Fruit fly (Drosophila melanogaster) whole organism, embryonic: ENCODE data around the gene eIF3h.

Experiments used
- Antp ChIP-seq: fragments of 200-800 bp; sonication (Bioruptor generic); optimal IDR thresholded peaks from 3 replicates; lab custom pipeline; 2016; ENCODE audit warnings: missing biosample characterization, missing genetic modification characterization
- Bgb ChIP-seq: fragments of 200-800 bp; sonication (Bioruptor generic); IDR thresholded peaks from 2 replicates; pipeline ENCODE4 v1.3.6; 2022; ENCODE audit warnings: missing biosample characterization, missing genetic modification characterization; ENCODE audit not compliant: partially characterized antibody
- Bteb2 ChIP-seq: fragments of 200-800 bp; sonication (Bioruptor generic); optimal IDR thresholded peaks from 2 replicates; lab custom pipeline; 2016; ENCODE audit warnings: missing biosample characterization, missing genetic modification characterization
- CG11456 ChIP-seq: fragments of 200-800 bp; sonication (Bioruptor generic); IDR thresholded peaks from 3 replicates; pipeline ENCODE4 v1.3.6; 2022; ENCODE audit warnings: missing biosample characterization, missing genetic modification characterization
- CG12155 ChIP-seq: fragments of 200-800 bp; sonication (Bioruptor generic); optimal IDR thresholded peaks from 3 replicates; lab custom pipeline; 2016; ENCODE audit warnings: missing biosample characterization, missing genetic modification characterization
- CG12659 ChIP-seq: fragments of 200-800 bp; sonication (Bioruptor generic); optimal IDR thresholded peaks from 3 replicates; lab custom pipeline; 2017; ENCODE audit warnings: mild to moderate bottlenecking, missing biosample characterization, missing genetic modification reagents, missing genetic modification characterization
- CG12744 ChIP-seq: fragments of 200-800 bp; sonication (Bioruptor generic); optimal IDR thresholded peaks from 2 replicates; lab custom pipeline; 2016; ENCODE audit warnings: missing biosample characterization, missing genetic modification characterization
- CG13775 ChIP-seq: fragments of 200-800 bp; sonication (Bioruptor generic); optimal IDR thresholded peaks from 3 replicates; lab custom pipeline; 2017; ENCODE audit warnings: missing biosample characterization, mild to moderate bottlenecking, missing genetic modification characterization
- CG14014 ChIP-seq: fragments of 200-800 bp; sonication (Bioruptor generic); IDR thresholded peaks from 2 replicates; pipeline ENCODE4 v1.3.6; 2022; ENCODE audit warnings: missing biosample characterization, missing genetic modification characterization
- CG16779 ChIP-seq: fragments of 200-800 bp; sonication (Bioruptor generic); IDR thresholded peaks from 2 replicates; pipeline ENCODE4 v1.3.6; 2022; ENCODE audit warnings: missing biosample characterization, missing genetic modification characterization
- CG16813 ChIP-seq: fragments of 200-800 bp; sonication (Bioruptor generic); IDR thresholded peaks from 3 replicates; pipeline ENCODE4 v1.3.6; 2022; ENCODE audit warnings: missing biosample characterization, missing genetic modification characterization; ENCODE audit not compliant: partially characterized antibody
- CG17328 ChIP-seq: fragments of 200-800 bp; sonication (Bioruptor generic); IDR thresholded peaks from 2 replicates; pipeline ENCODE4 v1.3.6; 2022; ENCODE audit warnings: missing biosample characterization, missing genetic modification characterization
- CG17829 ChIP-seq: fragments of 200-800 bp; optimal IDR thresholded peaks from 2 replicates; lab custom pipeline; 2019; ENCODE audit warnings: missing biosample characterization, mild to moderate bottlenecking, missing genetic modification characterization, moderate library complexity
- CG2712 ChIP-seq: fragments of 200-800 bp; optimal IDR thresholded peaks from 3 replicates; lab custom pipeline; 2019; ENCODE audit warnings: missing biosample characterization, mild to moderate bottlenecking, missing genetic modification characterization, moderate library complexity
- CG3163 ChIP-seq: fragments of 200-800 bp; sonication (Bioruptor generic); optimal IDR thresholded peaks from 3 replicates; lab custom pipeline; 2016; ENCODE audit warnings: missing biosample characterization, missing genetic modification characterization
- CG32772 ChIP-seq: fragments of 200-800 bp; sonication (Bioruptor generic); IDR thresholded peaks from 2 replicates; pipeline ENCODE4 v1.3.6; 2022; ENCODE audit warnings: missing biosample characterization, missing genetic modification characterization
- CG6791 ChIP-seq: fragments of 200-800 bp; sonication (Bioruptor generic); IDR thresholded peaks from 3 replicates; pipeline ENCODE4 v1.3.6; 2022; ENCODE audit warnings: missing biosample characterization, missing genetic modification characterization; ENCODE audit not compliant: partially characterized antibody
- CG9609 ChIP-seq: fragments of 200-800 bp; sonication (Bioruptor generic); optimal IDR thresholded peaks from 3 replicates; lab custom pipeline; 2016; ENCODE audit warnings: missing biosample characterization, missing genetic modification characterization
- Dad ChIP-seq: fragments of 200-800 bp; sonication (Bioruptor generic); optimal IDR thresholded peaks from 3 replicates; lab custom pipeline; 2016; ENCODE audit warnings: missing biosample characterization, missing genetic modification characterization
- Dp ChIP-seq: fragments of 200-800 bp; sonication (Bioruptor generic); optimal IDR thresholded peaks from 2 replicates; lab custom pipeline; 2018; ENCODE audit warnings: missing biosample characterization, mild to moderate bottlenecking, missing genetic modification characterization, moderate library complexity
- Elba2 ChIP-seq: fragments of 200-800 bp; sonication (Bioruptor generic); optimal IDR thresholded peaks from 3 replicates; lab custom pipeline; 2016; ENCODE audit warnings: missing biosample characterization, missing genetic modification characterization
- H15 ChIP-seq: fragments of 200-800 bp; sonication (Bioruptor generic); IDR thresholded peaks from 3 replicates; pipeline ENCODE4 v1.3.6; 2022; ENCODE audit warnings: missing biosample characterization, missing genetic modification characterization
- NfI ChIP-seq: fragments of 200-800 bp; sonication (Bioruptor generic); optimal IDR thresholded peaks from 3 replicates; lab custom pipeline; 2018; ENCODE audit warnings: missing biosample characterization, mild to moderate bottlenecking, missing genetic modification characterization, moderate library complexity
- Oli ChIP-seq: fragments of 200-800 bp; sonication (Bioruptor generic); optimal IDR thresholded peaks from 2 replicates; lab custom pipeline; 2018; ENCODE audit warnings: missing biosample characterization, mild to moderate bottlenecking, missing genetic modification characterization, moderate library complexity
- Pdp1 ChIP-seq, 2 experiments: fragments of 200-800 bp; sonication (Bioruptor generic); optimal IDR thresholded peaks; 3 replicates each; lab custom pipeline; 2016; ENCODE audit warnings: missing biosample characterization in 2 of 2, missing genetic modification characterization in 2 of 2, mild to moderate bottlenecking in 1 of 2, moderate library complexity in 1 of 2
- Ptx1 ChIP-seq: fragments of 200-800 bp; sonication (Bioruptor generic); IDR thresholded peaks from 2 replicates; pipeline ENCODE4 v1.3.6; 2022; ENCODE audit warnings: missing biosample characterization, missing genetic modification characterization
- Six4 ChIP-seq: fragments of 200-800 bp; sonication (Bioruptor generic); optimal IDR thresholded peaks from 2 replicates; lab custom pipeline; 2016; ENCODE audit warnings: missing biosample characterization, missing genetic modification characterization
- Vsx1 ChIP-seq: fragments of 200-800 bp; sonication (Bioruptor generic); optimal IDR thresholded peaks from 2 replicates; lab custom pipeline; 2017; ENCODE audit warnings: missing biosample characterization, mild to moderate bottlenecking, missing genetic modification characterization, missing genetic modification reagents
- YL-1 ChIP-seq: fragments of 200-800 bp; sonication (Bioruptor generic); optimal IDR thresholded peaks from 3 replicates; lab custom pipeline; 2017; ENCODE audit warnings: missing biosample characterization, mild to moderate bottlenecking, missing genetic modification characterization
- bsh ChIP-seq, 2 experiments: fragments of 200-800 bp; sonication (Bioruptor generic); optimal IDR thresholded peaks; 2 replicates each; lab custom pipeline; 2017 to 2018; ENCODE audit warnings: mild to moderate bottlenecking in 2 of 2, missing biosample characterization in 2 of 2, missing genetic modification characterization in 2 of 2, moderate library complexity in 1 of 2
- caup ChIP-seq: fragments of 200-800 bp; sonication (Bioruptor generic); optimal IDR thresholded peaks from 3 replicates; lab custom pipeline; 2017; ENCODE audit warnings: missing biosample characterization, mild to moderate bottlenecking, missing genetic modification characterization, moderate library complexity; ENCODE audit not compliant: severe bottlenecking
- da ChIP-seq: fragments of 200-800 bp; sonication (Bioruptor generic); optimal IDR thresholded peaks from 2 replicates; lab custom pipeline; 2016; ENCODE audit warnings: missing biosample characterization, missing genetic modification characterization
- dan ChIP-seq: fragments of 200-800 bp; sonication (Bioruptor generic); IDR thresholded peaks from 2 replicates; pipeline ENCODE4 v1.3.6; 2022; ENCODE audit warnings: missing biosample characterization, missing genetic modification characterization
- fd3F ChIP-seq: fragments of 200-800 bp; sonication (Bioruptor generic); optimal IDR thresholded peaks from 2 replicates; lab custom pipeline; 2018; ENCODE audit warnings: missing biosample characterization, mild to moderate bottlenecking, missing genetic modification characterization, moderate library complexity
- ken ChIP-seq: fragments of 200-800 bp; sonication (Bioruptor generic); IDR thresholded peaks from 3 replicates; pipeline ENCODE4 v1.3.6; 2022; ENCODE audit warnings: missing biosample characterization, missing genetic modification characterization
- kni ChIP-seq: fragments of 200-800 bp; sonication (Bioruptor generic); optimal IDR thresholded peaks from 3 replicates; lab custom pipeline; 2017; ENCODE audit warnings: mild to moderate bottlenecking, missing biosample characterization, missing genetic modification reagents, missing genetic modification characterization
- lab ChIP-seq: fragments of 200-800 bp; sonication (Bioruptor generic); optimal IDR thresholded peaks from 3 replicates; lab custom pipeline; 2017; ENCODE audit warnings: missing biosample characterization, missing genetic modification characterization, mild to moderate bottlenecking, moderate library complexity, missing genetic modification reagents
- nerfin-1 ChIP-seq: fragments of 200-800 bp; sonication (Bioruptor generic); optimal IDR thresholded peaks from 3 replicates; lab custom pipeline; 2019; ENCODE audit warnings: missing biosample characterization, mild to moderate bottlenecking, missing genetic modification characterization, moderate library complexity
- nmo ChIP-seq: fragments of 200-800 bp; sonication (Bioruptor generic); optimal IDR thresholded peaks from 2 replicates; lab custom pipeline; 2018; ENCODE audit warnings: missing biosample characterization, mild to moderate bottlenecking, missing genetic modification characterization, moderate library complexity
- pb ChIP-seq: fragments of 200-800 bp; sonication (Bioruptor generic); optimal IDR thresholded peaks from 3 replicates; lab custom pipeline; 2016; ENCODE audit warnings: missing biosample characterization, missing genetic modification characterization
- pita ChIP-seq: fragments of 200-800 bp; sonication (Bioruptor generic); optimal IDR thresholded peaks from 2 replicates; lab custom pipeline; 2017; ENCODE audit warnings: missing biosample characterization, mild to moderate bottlenecking, missing genetic modification characterization
- repo ChIP-seq: fragments of 200-800 bp; sonication (Bioruptor generic); optimal IDR thresholded peaks from 2 replicates; lab custom pipeline; 2016; ENCODE audit warnings: missing biosample characterization, missing genetic modification characterization
- salm ChIP-seq: fragments of 200-800 bp; sonication (Bioruptor generic); optimal IDR thresholded peaks from 2 replicates; lab custom pipeline; 2018; ENCODE audit warnings: missing biosample characterization, mild to moderate bottlenecking, missing genetic modification characterization
- sd ChIP-seq: fragments of 200-800 bp; sonication (Bioruptor generic); optimal IDR thresholded peaks from 3 replicates; lab custom pipeline; 2018; ENCODE audit warnings: missing biosample characterization, mild to moderate bottlenecking, missing genetic modification characterization, moderate library complexity
- seq ChIP-seq: fragments of 200-800 bp; sonication (Bioruptor generic); IDR thresholded peaks from 2 replicates; pipeline ENCODE4 v1.3.6; 2022; ENCODE audit warnings: missing biosample characterization, missing genetic modification characterization
- tna ChIP-seq: fragments of 200-800 bp; sonication (Bioruptor generic); IDR thresholded peaks from 2 replicates; pipeline ENCODE4 v1.3.6; 2022; ENCODE audit warnings: missing biosample characterization, missing genetic modification characterization; ENCODE audit not compliant: partially characterized antibody
- vnd ChIP-seq: fragments of 200-800 bp; sonication (Bioruptor generic); IDR thresholded peaks from 3 replicates; pipeline ENCODE4 v1.3.6; 2022; ENCODE audit warnings: missing biosample characterization, missing genetic modification characterization; ENCODE audit not compliant: partially characterized antibody
- wdn ChIP-seq: fragments of 200-800 bp; sonication (Bioruptor generic); IDR thresholded peaks from 2 replicates; pipeline ENCODE4 v1.3.6; 2022; ENCODE audit warnings: missing biosample characterization, missing genetic modification characterization
- zfh1 ChIP-seq: fragments of 200-800 bp; sonication (Bioruptor generic); IDR thresholded peaks from 3 replicates; pipeline ENCODE4 v1.3.6; 2022; ENCODE audit warnings: missing biosample characterization, missing genetic modification characterization
- zfh2 ChIP-seq: fragments of 200-800 bp; sonication (Bioruptor generic); optimal IDR thresholded peaks from 2 replicates; lab custom pipeline; 2016; ENCODE audit warnings: missing biosample characterization, missing genetic modification characterization

Gene eIF3h

DNA sequence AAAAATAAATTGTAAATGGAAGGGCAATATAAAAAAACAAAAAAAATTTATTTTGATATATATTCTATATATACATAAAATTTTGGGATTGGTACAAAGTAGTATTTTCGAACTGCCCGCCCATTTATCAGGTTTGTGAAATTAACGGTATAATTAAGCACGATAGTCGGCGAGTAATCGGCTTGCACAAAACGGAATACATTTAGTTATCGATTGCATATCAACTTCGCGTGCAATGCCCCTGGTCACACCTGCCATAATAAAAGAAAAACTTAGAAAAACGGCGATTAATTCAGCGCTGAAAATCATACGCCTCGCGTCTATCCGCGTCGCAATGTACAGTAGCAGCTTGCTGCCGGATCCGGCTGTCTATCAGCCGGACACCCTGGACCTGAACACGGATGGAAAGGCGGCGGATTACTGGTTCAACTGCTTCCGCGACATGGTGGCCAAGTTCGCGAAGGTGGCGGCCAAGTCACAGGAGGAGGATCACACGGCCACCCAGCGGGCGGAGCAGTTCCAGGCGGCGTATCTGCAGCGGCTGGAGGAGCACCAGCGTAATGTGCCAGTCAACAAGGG, 41.0 kb upstream of the eIF3h start, which contains the start of gene CG5828 (continued):
- TF ChIP-seq salm (tag; lab: Kevin White, UChicago): no peak
- TF ChIP-seq fd3F (GFP tag; lab: Kevin White, UChicago): no peak
- TF ChIP-seq tna (GFP tag; lab: Robert Waterston, UW): no peak
- no peak for TF ChIP-seq CG13775 (GFP tag; lab: Kevin White, UChicago)
- no peak for TF ChIP-seq seq
- no peak for TF ChIP-seq Ptx1 (GFP tag; lab: Robert Waterston, UW)
- TF ChIP-seq repo: no peak
- TF ChIP-seq CG11456 (GFP tag; lab: Robert Waterston, UW): no peak
- TF ChIP-seq CG32772 (GFP tag; lab: Robert Waterston, UW): no peak
- TF ChIP-seq dan (GFP tag; lab: Robert Waterston, UW): no peak
- no peak for TF ChIP-seq da (GFP tag; lab: Kevin White, UChicago)
- no peak for TF ChIP-seq Bteb2 (GFP tag; lab: Kevin White, UChicago)
- no peak for TF ChIP-seq Dad (GFP tag; lab: Kevin White, UChicago)
- TF ChIP-seq Oli: no peak
- TF ChIP-seq nmo (GFP tag; lab: Kevin White, UChicago): peak; percentile 39
- TF ChIP-seq CG16813 (GFP tag; lab: Robert Waterston, UW): peak; percentile 77
- no peak for TF ChIP-seq wdn (GFP tag; lab: Robert Waterston, UW)
- TF ChIP-seq CG17328 (GFP tag; lab: Robert Waterston, UW): no peak
- no peak for TF ChIP-seq CG9609 (GFP tag; lab: Kevin White, UChicago)
- TF ChIP-seq CG2712 (tag; lab: Kevin White, UChicago): peak; percentile 8
- peak; percentile 64 for TF ChIP-seq Bgb (GFP tag; lab: Robert Waterston, UW)
- no peak for TF ChIP-seq Antp (GFP tag; lab: Kevin White, UChicago)
- no peak for TF ChIP-seq CG3163
- no peak for TF ChIP-seq CG12155
- no peak for TF ChIP-seq zfh2 (GFP tag; lab: Kevin White, UChicago)
- no peak for TF ChIP-seq CG16779
- no peak for TF ChIP-seq Six4 (GFP tag; lab: Kevin White, UChicago)
- no peak for TF ChIP-seq caup (GFP tag; lab: Kevin White, UChicago)
- TF ChIP-seq Elba2 (GFP tag; lab: Kevin White, UChicago): peak; percentile 54
- peak; percentile 52 for TF ChIP-seq Dp (GFP tag; lab: Kevin White, UChicago)
- TF ChIP-seq kni (GFP tag; lab: Kevin White, UChicago): no peak
- TF ChIP-seq CG17829: no peak
- TF ChIP-seq CG12659 (GFP tag; lab: Kevin White, UChicago): peak; percentile 47
- TF ChIP-seq Vsx1 (GFP tag; lab: Kevin White, UChicago): no peak
- TF ChIP-seq ken: no peak
- TF ChIP-seq lab (GFP tag; lab: Kevin White, UChicago): no peak
- TF ChIP-seq pb: no peak
- peak; percentile 62; the same call in 1 of the 3 replicates for TF ChIP-seq vnd (GFP tag; lab: Robert Waterston, UW)
- TF ChIP-seq nerfin-1 (tag; lab: Kevin White, UChicago): no peak
- TF ChIP-seq sd (tag; lab: Kevin White, UChicago): no peak
- TF ChIP-seq CG12744: no peak
- TF ChIP-seq zfh1 (GFP tag; lab: Robert Waterston, UW): no peak
- TF ChIP-seq pita: no peak
- no peak for TF ChIP-seq CG14014 (GFP tag; lab: Robert Waterston, UW)
- TF ChIP-seq YL-1 (GFP tag; lab: Kevin White, UChicago): no peak
- TF ChIP-seq bsh (GFP tag; optimal IDR thresholded peaks at IDR 0.05; lab: Kevin White, UChicago): no peak
- TF ChIP-seq H15 (GFP tag; lab: Robert Waterston, UW): no peak
- peak; percentile 73 for TF ChIP-seq CG6791 (GFP tag; lab: Robert Waterston, UW)
- no peak for TF ChIP-seq Pdp1 (GFP tag; optimal IDR thresholded peaks at IDR 0.05; lab: Kevin White, UChicago)
- no peak for TF ChIP-seq NfI (GFP tag; lab: Kevin White, UChicago)
